ENCODE assay signal across 1 fruit fly cellular context in the genomic region with DNA sequence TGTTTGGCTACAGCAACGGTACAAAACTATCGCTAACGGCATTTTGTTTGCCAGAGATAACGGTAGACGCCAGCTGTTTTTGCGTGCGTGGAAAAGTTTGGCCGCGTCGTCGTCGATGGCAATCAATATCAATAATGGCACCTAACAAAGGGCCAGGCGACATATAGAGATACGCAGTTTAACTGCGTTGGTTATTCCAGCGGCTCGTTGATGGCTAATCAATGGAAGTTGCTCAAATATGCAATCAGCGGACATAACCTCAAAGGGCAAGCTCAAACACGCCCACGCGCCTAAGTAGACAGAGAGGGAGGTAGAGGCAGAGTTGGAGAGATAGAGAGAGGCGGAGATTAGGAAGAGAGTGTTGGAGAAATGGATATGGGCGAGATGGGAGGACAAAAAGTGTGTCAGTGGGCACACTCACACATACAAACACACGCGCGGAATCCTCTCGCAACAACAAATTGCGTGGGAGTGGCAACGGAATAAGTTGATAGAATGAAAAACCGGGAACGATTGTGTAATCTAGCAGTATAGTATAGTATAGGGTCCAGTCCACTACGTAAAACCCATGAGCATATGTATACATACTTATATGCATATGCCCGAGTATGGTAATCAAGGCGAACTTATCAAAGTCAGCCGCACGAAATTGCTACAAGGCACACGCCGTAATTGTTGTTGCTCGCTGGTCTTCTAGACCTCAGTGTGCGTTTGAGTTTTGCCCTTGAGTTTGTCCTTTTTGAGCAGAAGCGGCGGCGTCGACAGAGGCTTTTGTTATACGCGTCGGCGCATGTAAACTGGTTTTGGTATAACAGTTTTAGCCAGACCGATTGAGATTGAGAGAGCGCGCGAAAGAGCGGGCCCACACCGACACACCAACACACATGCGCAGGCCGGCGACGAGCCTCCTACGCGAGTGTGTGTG.
TF ChIP-seq lines count a peak whose summit lies in the region.

No protein-coding gene starts in this region.

TF ChIP-seq in whole organism, embryonic, 481 proteins besides CTCF, POLR2A, EP300 and RAD21 (continued from another document and continues in another):
- TF ChIP-seq tna (GFP tag; IDR thresholded peaks at IDR 0.05; lab: Robert Waterston, UW; ENCODE audit: partially characterized antibody): no peak
- no peak for TF ChIP-seq bbx (GFP tag; IDR thresholded peaks at IDR 0.05; lab: Robert Waterston, UW; ENCODE audit: partially characterized antibody)
- no peak for TF ChIP-seq CG9609 (GFP tag; optimal IDR thresholded peaks at IDR 0.05; lab: Kevin White, UChicago)
- no peak for TF ChIP-seq CG30431 (GFP tag; optimal IDR thresholded peaks at IDR 0.05; lab: Kevin White, UChicago)
- no peak for TF ChIP-seq Poxn (GFP tag; IDR thresholded peaks at IDR 0.05; lab: Robert Waterston, UW)
- no peak for TF ChIP-seq inv (GFP tag; IDR thresholded peaks at IDR 0.05; lab: Robert Waterston, UW; ENCODE audit: partially characterized antibody)
- no peak for TF ChIP-seq Sry-β (GFP tag; optimal IDR thresholded peaks at IDR 0.05; lab: Kevin White, UChicago)
- no peak for TF ChIP-seq Mrtf (GFP tag; IDR thresholded peaks at IDR 0.05; lab: Robert Waterston, UW)
- TF ChIP-seq gro (GFP tag; optimal IDR thresholded peaks at IDR 0.05; lab: Kevin White, UChicago): peak; percentile 3
- TF ChIP-seq CG9797 (GFP tag; optimal IDR thresholded peaks at IDR 0.05; lab: Kevin White, UChicago): no peak
- no peak for TF ChIP-seq sim (GFP tag; IDR thresholded peaks at IDR 0.05; lab: Robert Waterston, UW)
- TF ChIP-seq CG8944 (GFP tag; optimal IDR thresholded peaks at IDR 0.05; lab: Kevin White, UChicago): no peak
- TF ChIP-seq CG34422 (GFP tag; IDR thresholded peaks at IDR 0.05; lab: Robert Waterston, UW): no peak; the same call in 2 of the 3 replicates
- TF ChIP-seq CG11560 (tag; IDR thresholded peaks at IDR 0.05; lab: Robert Waterston, UW): no peak
- TF ChIP-seq Oaz (GFP tag; IDR thresholded peaks at IDR 0.05; lab: Robert Waterston, UW): no peak
- TF ChIP-seq CG8359 (GFP tag; optimal IDR thresholded peaks at IDR 0.05; lab: Kevin White, UChicago; ENCODE audit: borderline replicate concordance): no peak
- no peak for TF ChIP-seq CG17912 (GFP tag; optimal IDR thresholded peaks at IDR 0.05; lab: Kevin White, UChicago)
- no peak for TF ChIP-seq stwl (tag; optimal IDR thresholded peaks at IDR 0.05; lab: Kevin White, UChicago)
- TF ChIP-seq CG6813 (GFP tag; optimal IDR thresholded peaks at IDR 0.05; lab: Kevin White, UChicago): no peak
- no peak for TF ChIP-seq Myb (GFP tag; optimal IDR thresholded peaks at IDR 0.05; lab: Kevin White, UChicago)
- no peak for TF ChIP-seq prd (optimal IDR thresholded peaks at IDR 0.05; lab: Kevin White, UChicago)
- no peak for TF ChIP-seq prd (GFP tag; IDR thresholded peaks at IDR 0.05; lab: Robert Waterston, UW)
- no peak for TF ChIP-seq CG3995 (GFP tag; optimal IDR thresholded peaks at IDR 0.05; lab: Kevin White, UChicago)
- 0 out of 3 replicates have a peak, but pooled peaks have one; percentile 20 for TF ChIP-seq ci (GFP tag; IDR thresholded peaks at IDR 0.05; lab: Robert Waterston, UW)
- TF ChIP-seq mam (GFP tag; optimal IDR thresholded peaks at IDR 0.05; lab: Kevin White, UChicago): no peak
- TF ChIP-seq CG1024 (GFP tag; IDR thresholded peaks at IDR 0.05; lab: Robert Waterston, UW): no peak
- no peak for TF ChIP-seq Nf-YA (GFP tag; IDR thresholded peaks at IDR 0.05; lab: Robert Waterston, UW)
- TF ChIP-seq Abd-B (GFP tag; optimal IDR thresholded peaks at IDR 0.05; lab: Kevin White, UChicago): no peak
- no peak for TF ChIP-seq CG14710 (tag; optimal IDR thresholded peaks at IDR 0.05; lab: Kevin White, UChicago)
- TF ChIP-seq CG7556 (GFP tag; optimal IDR thresholded peaks at IDR 0.05; lab: Kevin White, UChicago): no peak
- no peak for TF ChIP-seq ranshi (GFP tag; IDR thresholded peaks at IDR 0.05; lab: Robert Waterston, UW)
- TF ChIP-seq CG12104 (GFP tag; optimal IDR thresholded peaks at IDR 0.05; lab: Kevin White, UChicago): no peak
- TF ChIP-seq ERR (GFP tag; optimal IDR thresholded peaks at IDR 0.05; lab: Kevin White, UChicago): peak; percentile 25
- no peak for TF ChIP-seq CG11093 (GFP tag; IDR thresholded peaks at IDR 0.05; lab: Robert Waterston, UW)
- peak; percentile 32 for TF ChIP-seq CG11504 (tag; optimal IDR thresholded peaks at IDR 0.05; lab: Kevin White, UChicago)
- TF ChIP-seq CG1602 (GFP tag; optimal IDR thresholded peaks at IDR 0.05; lab: Kevin White, UChicago): no peak
- TF ChIP-seq CG12942 (GFP tag; optimal IDR thresholded peaks at IDR 0.05; lab: Kevin White, UChicago): no peak
- no peak for TF ChIP-seq aop (GFP tag; IDR thresholded peaks at IDR 0.05; lab: Robert Waterston, UW)
- no peak for TF ChIP-seq hth (optimal IDR thresholded peaks at IDR 0.05; lab: Kevin White, UChicago)
- peak; percentile 73 for TF ChIP-seq Med (GFP tag; lab: Kevin White, UChicago)
- no peak for TF ChIP-seq ewg (GFP tag; optimal IDR thresholded peaks at IDR 0.05; lab: Kevin White, UChicago)
- no peak for TF ChIP-seq crc (GFP tag; optimal IDR thresholded peaks at IDR 0.05; lab: Kevin White, UChicago)
- TF ChIP-seq pfk (GFP tag; optimal IDR thresholded peaks at IDR 0.05; lab: Kevin White, UChicago): no peak
- no peak for TF ChIP-seq seq (GFP tag; IDR thresholded peaks at IDR 0.05; lab: Robert Waterston, UW)
- no peak for TF ChIP-seq CG7372 (GFP tag; IDR thresholded peaks at IDR 0.05; lab: Robert Waterston, UW)
- TF ChIP-seq odd (GFP tag; optimal IDR thresholded peaks at IDR 0.05; lab: Kevin White, UChicago): no peak
- no peak for TF ChIP-seq ems (GFP tag; optimal IDR thresholded peaks at IDR 0.05; lab: Kevin White, UChicago)
- TF ChIP-seq Lpt (GFP tag; optimal IDR thresholded peaks at IDR 0.05; lab: Kevin White, UChicago): no peak
- TF ChIP-seq CG8478 (optimal IDR thresholded peaks at IDR 0.05; lab: Kevin White, UChicago): no peak
- no peak for TF ChIP-seq BEAF-32 (GFP tag; optimal IDR thresholded peaks at IDR 0.05; lab: Kevin White, UChicago)
- TF ChIP-seq CG14441 (GFP tag; IDR thresholded peaks at IDR 0.05; lab: Robert Waterston, UW): no peak
- TF ChIP-seq wdn (GFP tag; IDR thresholded peaks at IDR 0.05; lab: Robert Waterston, UW): no peak
- 0 out of 2 replicates have a peak, but pooled peaks have one; percentile 9 for TF ChIP-seq Atf6 (GFP tag; IDR thresholded peaks at IDR 0.05; lab: Robert Waterston, UW)
- no peak for TF ChIP-seq HLH54F (GFP tag; optimal IDR thresholded peaks at IDR 0.05; lab: Kevin White, UChicago)
- TF ChIP-seq pan (optimal IDR thresholded peaks at IDR 0.05; lab: Kevin White, UChicago): no peak
- no peak for TF ChIP-seq pan (GFP tag; optimal IDR thresholded peaks at IDR 0.05 in 1 of 2, IDR thresholded peaks at IDR 0.05 in 1 of 2)
- TF ChIP-seq Max (GFP tag; optimal IDR thresholded peaks at IDR 0.05; lab: Kevin White, UChicago): no peak
- no peak for TF ChIP-seq YL-1 (GFP tag; optimal IDR thresholded peaks at IDR 0.05; lab: Kevin White, UChicago)
- no peak for TF ChIP-seq lbe (GFP tag; optimal IDR thresholded peaks at IDR 0.05; lab: Kevin White, UChicago)
- TF ChIP-seq gce (GFP tag; IDR thresholded peaks at IDR 0.05; lab: Robert Waterston, UW): no peak
- TF ChIP-seq B-H2 (GFP tag; optimal IDR thresholded peaks at IDR 0.05; lab: Kevin White, UChicago): no peak
- TF ChIP-seq fd64A (GFP tag; optimal IDR thresholded peaks at IDR 0.05; lab: Kevin White, UChicago): no peak
- no peak for TF ChIP-seq Hr39 (optimal IDR thresholded peaks at IDR 0.05; lab: Kevin White, UChicago)
- no peak for TF ChIP-seq Stat92E (GFP tag; optimal IDR thresholded peaks at IDR 0.05; lab: Kevin White, UChicago)
- no peak for TF ChIP-seq CG6254 (GFP tag; optimal IDR thresholded peaks at IDR 0.05; lab: Kevin White, UChicago)
- TF ChIP-seq Mad (GFP tag; optimal IDR thresholded peaks at IDR 0.05; lab: Kevin White, UChicago): no peak
- TF ChIP-seq bigmax (GFP tag; optimal IDR thresholded peaks at IDR 0.05; lab: Kevin White, UChicago): peak; percentile 96
- no peak for TF ChIP-seq ind (GFP tag; optimal IDR thresholded peaks at IDR 0.05; lab: Kevin White, UChicago)
- TF ChIP-seq CG17361 (GFP tag; IDR thresholded peaks at IDR 0.05; lab: Robert Waterston, UW): no peak
- TF ChIP-seq Hey (tag; optimal IDR thresholded peaks at IDR 0.05; lab: Kevin White, UChicago): no peak
- no peak for TF ChIP-seq HHEX (GFP tag; optimal IDR thresholded peaks at IDR 0.05; lab: Kevin White, UChicago)
- TF ChIP-seq CG10267 (tag; optimal IDR thresholded peaks at IDR 0.05; lab: Kevin White, UChicago): no peak
- 0 out of 4 replicates have a peak, but pooled peaks have one; percentile 53 for TF ChIP-seq chinmo (GFP tag; IDR thresholded peaks at IDR 0.05; lab: Robert Waterston, UW; ENCODE audit: partially characterized antibody)
- peak; percentile 29 for TF ChIP-seq sd (tag; optimal IDR thresholded peaks at IDR 0.05; lab: Kevin White, UChicago)
- TF ChIP-seq CG18619 (GFP tag; optimal IDR thresholded peaks at IDR 0.05; lab: Kevin White, UChicago): no peak
- TF ChIP-seq GATAe (GFP tag; conservative IDR thresholded peaks at IDR 0.05; lab: Robert Waterston, UW): 0 out of 2 replicates have a peak, but pooled peaks have one; percentile 16
- TF ChIP-seq CG33213 (GFP tag; optimal IDR thresholded peaks at IDR 0.05; lab: Kevin White, UChicago): no peak
- TF ChIP-seq ro (GFP tag; IDR thresholded peaks at IDR 0.05; lab: Robert Waterston, UW): no peak
- no peak for TF ChIP-seq Six4 (GFP tag; optimal IDR thresholded peaks at IDR 0.05; lab: Kevin White, UChicago)
- peak; percentile 75 for TF ChIP-seq sr (GFP tag; IDR thresholded peaks at IDR 0.05; lab: Robert Waterston, UW)
- no peak for TF ChIP-seq CG15696 (tag; optimal IDR thresholded peaks at IDR 0.05; lab: Kevin White, UChicago)
- no peak for TF ChIP-seq toy (GFP tag; IDR thresholded peaks at IDR 0.05; lab: Robert Waterston, UW)
- TF ChIP-seq CG5245 (GFP tag; optimal IDR thresholded peaks at IDR 0.05; lab: Kevin White, UChicago): no peak
- no peak for TF ChIP-seq CG3726 (GFP tag; IDR thresholded peaks at IDR 0.05; lab: Robert Waterston, UW)
- no peak for TF ChIP-seq MESR4 (GFP tag; optimal IDR thresholded peaks at IDR 0.05; lab: Kevin White, UChicago)
- no peak for TF ChIP-seq CG4424 (GFP tag; optimal IDR thresholded peaks at IDR 0.05; lab: Kevin White, UChicago)
- no peak for TF ChIP-seq esg (GFP tag; conservative IDR thresholded peaks at IDR 0.05; lab: Robert Waterston, UW)
- TF ChIP-seq h (optimal IDR thresholded peaks at IDR 0.05; lab: Kevin White, UChicago): no peak
- no peak for TF ChIP-seq nau (GFP tag; optimal IDR thresholded peaks at IDR 0.05; lab: Kevin White, UChicago)
- no peak for TF ChIP-seq Blimp-1 (GFP tag; optimal IDR thresholded peaks at IDR 0.05; lab: Kevin White, UChicago)
- no peak for TF ChIP-seq CG14860 (GFP tag; IDR thresholded peaks at IDR 0.05; lab: Robert Waterston, UW; ENCODE audit: partially characterized antibody)
- no peak for TF ChIP-seq CG15269 (tag; optimal IDR thresholded peaks at IDR 0.05; lab: Kevin White, UChicago)
- no peak for TF ChIP-seq Hr78 (GFP tag; optimal IDR thresholded peaks at IDR 0.05; lab: Kevin White, UChicago)
- TF ChIP-seq pum (GFP tag; optimal IDR thresholded peaks at IDR 0.05; lab: Kevin White, UChicago): no peak
- TF ChIP-seq CG16863 (GFP tag; optimal IDR thresholded peaks at IDR 0.05; lab: Kevin White, UChicago): no peak
- TF ChIP-seq CG7271 (tag; optimal IDR thresholded peaks at IDR 0.05; lab: Kevin White, UChicago): no peak
- TF ChIP-seq CG16779 (GFP tag; IDR thresholded peaks at IDR 0.05; lab: Robert Waterston, UW): no peak
- TF ChIP-seq knrl (GFP tag; IDR thresholded peaks at IDR 0.05; lab: Robert Waterston, UW; ENCODE audit: partially characterized antibody): no peak
- no peak for TF ChIP-seq da (GFP tag; optimal IDR thresholded peaks at IDR 0.05; lab: Kevin White, UChicago)
- no peak for TF ChIP-seq ap (GFP tag; IDR thresholded peaks at IDR 0.05; lab: Robert Waterston, UW)
- TF ChIP-seq CG10543 (GFP tag; optimal IDR thresholded peaks at IDR 0.05; lab: Kevin White, UChicago): peak; percentile 14
- no peak for TF ChIP-seq dmrt11E (tag; optimal IDR thresholded peaks at IDR 0.05; lab: Kevin White, UChicago)
- TF ChIP-seq gsb-n (tag; optimal IDR thresholded peaks at IDR 0.05; lab: Kevin White, UChicago): no peak
- TF ChIP-seq CG7357 (GFP tag; IDR thresholded peaks at IDR 0.05; lab: Robert Waterston, UW): no peak
- TF ChIP-seq otp (GFP tag; IDR thresholded peaks at IDR 0.05; lab: Robert Waterston, UW): no peak
- TF ChIP-seq z (GFP tag; IDR thresholded peaks at IDR 0.05; lab: Robert Waterston, UW): peak; percentile 47; the same call in 1 of the 3 replicates
- TF ChIP-seq CG4617 (GFP tag; optimal IDR thresholded peaks at IDR 0.05; lab: Kevin White, UChicago; ENCODE audit: borderline replicate concordance): no peak
- no peak for TF ChIP-seq shn (GFP tag; optimal IDR thresholded peaks at IDR 0.05; lab: Kevin White, UChicago)
- TF ChIP-seq kni (GFP tag; optimal IDR thresholded peaks at IDR 0.05; lab: Kevin White, UChicago): no peak
- no peak for TF ChIP-seq Hand (GFP tag; optimal IDR thresholded peaks at IDR 0.05; lab: Kevin White, UChicago)
- TF ChIP-seq CG18599 (GFP tag; optimal IDR thresholded peaks at IDR 0.05; lab: Kevin White, UChicago): peak; percentile 39
- TF ChIP-seq al (GFP tag; IDR thresholded peaks at IDR 0.05; lab: Robert Waterston, UW): no peak
- TF ChIP-seq run (tag; optimal IDR thresholded peaks at IDR 0.05; lab: Kevin White, UChicago): no peak
- no peak for TF ChIP-seq Hr51 (GFP tag; optimal IDR thresholded peaks at IDR 0.05; lab: Kevin White, UChicago)
- no peak for TF ChIP-seq CG34224 (GFP tag; IDR thresholded peaks at IDR 0.05; lab: Robert Waterston, UW; ENCODE audit: partially characterized antibody)
- TF ChIP-seq NC2α (GFP tag; optimal IDR thresholded peaks at IDR 0.05; lab: Kevin White, UChicago): no peak
- no peak for TF ChIP-seq Sry-δ (GFP tag; optimal IDR thresholded peaks at IDR 0.05; lab: Kevin White, UChicago)
- no peak for TF ChIP-seq gfzf (GFP tag; optimal IDR thresholded peaks at IDR 0.05; lab: Kevin White, UChicago)
- no peak for TF ChIP-seq Nf-YB (GFP tag; optimal IDR thresholded peaks at IDR 0.05; lab: Kevin White, UChicago)
- no peak for TF ChIP-seq amos (GFP tag; IDR thresholded peaks at IDR 0.05; lab: Robert Waterston, UW; ENCODE audit: partially characterized antibody)
- no peak for TF ChIP-seq ftz-f1 (GFP tag; optimal IDR thresholded peaks at IDR 0.05; lab: Kevin White, UChicago)
- TF ChIP-seq ttk (GFP tag; IDR thresholded peaks at IDR 0.05; lab: Robert Waterston, UW): no peak
- no peak for TF ChIP-seq zf30C (GFP tag; optimal IDR thresholded peaks at IDR 0.05; lab: Kevin White, UChicago)
- no peak for TF ChIP-seq CG3838 (GFP tag; optimal IDR thresholded peaks at IDR 0.05; lab: Kevin White, UChicago)
- TF ChIP-seq CG9932 (GFP tag; IDR thresholded peaks at IDR 0.05; lab: Robert Waterston, UW): no peak
- no peak for TF ChIP-seq NFAT (GFP tag; IDR thresholded peaks at IDR 0.05; lab: Robert Waterston, UW)
